Worm (Caenorhabditis elegans) whole organism, L4/young adult: ENCODE data around the gene fbxa-39.
"Not testable (repeated sequence)": the region's sequence is repeated elsewhere in the genome, so short reads cannot be mapped to it uniquely, and the experiment has no call there.

Source experiments
- W03F9.2 ChIP-seq: fragments of 150-350 bp; optimal IDR thresholded peaks from 2 replicates; lab custom pipeline; 2014; ENCODE audit warnings: missing biosample characterization, missing genetic modification characterization
- dao-5 ChIP-seq: sonication (generic microtip); optimal IDR thresholded peaks from 2 replicates; lab custom pipeline; 2016; ENCODE audit warnings: missing genotype, missing genetic modification characterization, moderate library complexity, missing compliant biosample characterization
- him-1 ChIP-seq: sonication (generic microtip); optimal IDR thresholded peaks from 2 replicates; lab custom pipeline; 2016; ENCODE audit warnings: missing genotype, missing genetic modification reagents, missing genetic modification characterization, missing compliant biosample characterization

fbxa-39 gene

DNA sequence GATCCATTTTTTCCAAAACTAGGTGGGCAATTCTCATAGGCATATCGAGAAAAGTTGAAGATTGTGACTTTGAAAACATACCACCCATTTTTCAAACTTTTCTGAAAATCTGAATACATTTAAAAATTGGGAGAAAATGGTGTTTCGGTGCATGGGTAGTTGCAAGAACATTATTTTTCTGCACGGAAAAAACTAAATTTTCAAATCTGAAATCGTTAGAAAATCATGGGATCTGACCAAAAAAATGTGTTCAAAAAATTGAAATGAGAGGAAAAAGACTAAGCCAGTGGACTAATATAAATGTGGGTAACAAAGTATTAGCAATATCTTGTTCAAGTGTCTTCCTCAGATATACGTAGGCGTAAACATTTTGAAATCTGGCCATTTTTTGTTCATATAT lies 14.0 kb upstream of the fbxa-39 start, which contains the start of gene fbxa-43:
Gene fbxa-43 (minus strand): TSS at position 101 of the 400 bp plus-strand sequence.
- no peak for TF ChIP-seq him-1 (tag; lab: Kevin White, UChicago)
- no peak for TF ChIP-seq dao-5 (tag; lab: Kevin White, UChicago)
- no peak for TF ChIP-seq W03F9.2 (tag; lab: Kevin White, UChicago)

DNA sequence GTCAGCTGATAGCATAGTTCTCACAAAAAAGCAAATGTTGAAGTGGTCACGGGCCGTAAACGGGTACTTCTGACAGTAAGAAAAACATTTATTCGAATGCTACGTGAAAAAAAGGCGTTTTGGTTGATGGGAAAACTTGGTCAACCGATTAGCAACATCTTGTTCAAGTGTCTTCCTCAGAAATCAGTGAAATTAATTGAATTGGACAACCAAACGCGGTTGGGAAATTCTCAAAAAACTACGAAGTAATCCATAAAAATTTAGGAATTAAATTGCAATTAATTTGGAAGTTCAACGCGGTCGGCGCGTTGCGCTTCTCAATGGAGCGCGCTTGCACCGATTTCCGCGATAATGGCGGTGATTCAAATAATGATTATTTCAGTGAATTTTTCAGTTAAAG lies 13.5 kb upstream of the fbxa-39 start:
- no peak for TF ChIP-seq W03F9.2 (tag; lab: Kevin White, UChicago)
- TF ChIP-seq dao-5 (tag; lab: Kevin White, UChicago) = no peak
- TF ChIP-seq him-1 (tag; lab: Kevin White, UChicago) = no peak

- TF ChIP-seq W03F9.2, dao-5, him-1 (tag; lab: Kevin White, UChicago): not testable (repeated sequence)
Observed at ce11 chrIII:2261353-2261752, 11.5 kb upstream of the fbxa-39 start, which contains the start of gene fbxa-42. TSS of gene fbxa-42 (minus strand) at chrIII:2261453.

ce11 chrIII:2262942-2263341 lies 9.9 kb upstream of the fbxa-39 start, which contains the start of gene Y54F10BM.6:
TSS of gene Y54F10BM.6 (plus strand) at chrIII:2263242.
- TF ChIP-seq W03F9.2 (tag; lab: Kevin White, UChicago) (no peak), him-1 (tag; lab: Kevin White, UChicago) (no peak), dao-5 (tag; lab: Kevin White, UChicago) (no peak)

DNA sequence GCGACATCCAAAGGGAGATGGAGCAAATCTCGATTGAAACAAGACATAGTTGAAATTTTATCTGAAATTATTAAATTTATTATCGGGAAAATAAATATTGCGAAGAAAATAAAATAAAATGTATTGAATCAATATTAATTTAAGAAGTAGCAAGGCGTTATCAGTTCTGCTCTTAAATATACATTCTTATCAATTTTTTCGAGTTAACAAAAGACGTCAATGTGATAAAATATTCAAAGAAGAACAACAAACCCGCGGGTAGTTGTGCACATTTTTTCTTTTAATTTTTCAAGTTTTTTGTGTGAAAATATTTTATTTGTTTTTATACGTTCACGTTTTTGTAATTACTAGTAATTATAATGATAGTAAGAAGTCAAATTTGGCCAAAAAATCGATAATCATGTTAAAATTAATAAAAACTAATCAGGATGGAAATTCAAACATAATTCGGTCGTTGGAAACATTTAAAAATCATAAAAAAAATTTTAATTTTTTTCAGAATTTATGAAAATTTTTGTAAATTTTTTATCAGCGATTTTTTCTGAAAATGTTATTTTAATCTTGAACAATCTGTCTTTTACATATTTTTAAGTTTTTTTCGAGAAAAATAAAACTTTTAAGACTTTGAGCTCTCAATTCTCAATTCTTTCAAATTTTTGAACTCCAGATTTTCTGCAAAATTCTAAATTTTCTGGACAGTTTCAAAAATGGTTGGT lies 6.7 kb upstream of the fbxa-39 start, which contains the start of gene fbxa-9:
Gene fbxa-9 (plus strand): TSS at position 666 of the 716 bp plus-strand sequence.
- TF ChIP-seq W03F9.2 (tag; lab: Kevin White, UChicago) (no peak), him-1 (tag; lab: Kevin White, UChicago) (no peak), dao-5 (tag; lab: Kevin White, UChicago) (no peak)

DNA sequence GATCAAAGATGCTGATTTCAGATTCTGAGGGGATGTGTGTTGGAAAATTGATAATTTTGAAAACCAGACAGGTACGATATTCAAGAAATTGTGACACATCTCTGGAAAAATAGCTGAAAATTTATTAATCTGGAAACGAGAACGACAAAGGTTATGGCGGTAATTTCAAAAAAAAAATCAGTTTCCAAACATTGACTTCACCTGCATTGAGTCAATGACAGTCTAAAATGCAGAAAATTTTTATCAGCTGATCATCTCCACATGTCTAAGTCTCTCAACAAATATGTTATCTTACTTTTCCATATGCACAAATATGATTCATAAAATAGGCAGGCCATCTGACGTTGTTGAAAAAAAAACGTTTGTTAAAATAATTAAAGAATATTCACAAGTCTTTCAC lies 757 bp upstream of the fbxa-39 start, which contains the start of gene fbxa-48:
Gene fbxa-48 (minus strand): TSS at position 101 of the 400 bp plus-strand sequence.
- TF ChIP-seq W03F9.2 (tag; lab: Kevin White, UChicago) = no peak
- no peak for TF ChIP-seq him-1 (tag; lab: Kevin White, UChicago)
- TF ChIP-seq dao-5 (tag; lab: Kevin White, UChicago) = no peak

DNA sequence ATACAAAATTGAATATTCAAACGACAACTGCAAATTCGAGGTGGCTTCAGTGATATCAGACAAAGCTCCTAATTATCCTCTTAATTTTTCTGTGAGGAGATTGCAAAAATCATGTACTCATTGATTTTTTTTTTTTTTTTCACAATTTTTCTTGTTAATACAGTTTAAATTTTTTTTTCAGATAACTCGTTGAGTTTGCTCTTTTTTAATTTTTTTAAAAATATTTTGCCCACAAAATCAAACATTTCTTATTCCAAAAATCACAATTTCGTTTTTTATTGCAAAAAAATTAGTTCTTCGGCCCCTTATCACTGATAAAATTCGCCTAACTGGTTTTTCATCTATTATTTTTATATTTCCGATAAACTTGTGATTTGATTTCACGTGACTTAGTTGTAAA lies 4.0 kb downstream of the fbxa-39 start, which contains the start of gene Y54F10BM.21:
Gene Y54F10BM.21 (plus strand): TSS at position 301 of the 400 bp plus-strand sequence.
- TF ChIP-seq dao-5 (tag; lab: Kevin White, UChicago) = no peak
- no peak for TF ChIP-seq W03F9.2 (tag; lab: Kevin White, UChicago)
- no peak for TF ChIP-seq him-1 (tag; lab: Kevin White, UChicago)

DNA sequence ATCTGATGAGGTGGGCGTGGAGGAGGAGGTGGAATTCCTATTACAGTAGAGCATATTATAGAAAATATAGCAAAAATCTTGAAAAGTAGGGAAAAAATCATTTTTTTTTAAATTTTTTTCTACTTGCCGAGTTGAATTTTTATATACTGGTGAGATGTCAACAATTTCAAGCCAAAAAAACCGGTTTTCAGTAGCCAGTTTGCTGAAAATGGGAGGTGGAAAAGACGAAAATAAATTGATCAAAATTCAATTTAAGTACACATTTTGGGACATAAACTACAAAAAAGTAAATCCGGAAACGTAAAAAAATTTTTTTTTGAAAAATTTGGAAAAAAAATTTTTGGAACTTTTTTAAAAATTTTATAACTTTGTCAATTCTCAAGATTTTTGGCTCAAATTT lies 6.6 kb downstream of the fbxa-39 start, which contains the start of gene Y54F10BM.23:
Gene Y54F10BM.23 (minus strand): TSS at position 101 of the 400 bp plus-strand sequence.
- TF ChIP-seq W03F9.2 (tag; lab: Kevin White, UChicago) (no peak), dao-5 (tag; lab: Kevin White, UChicago) (no peak)

- TF ChIP-seq him-1 (tag; lab: Kevin White, UChicago) (no peak), dao-5 (tag; lab: Kevin White, UChicago) (no peak), W03F9.2 (tag; lab: Kevin White, UChicago) (no peak)
Observed at ce11 chrIII:2280569-2280968, 7.7 kb downstream of the fbxa-39 start, which contains the start of gene Y54F10BM.22. TSS of gene Y54F10BM.22 (plus strand) at chrIII:2280899.

- no peak for TF ChIP-seq him-1 (tag; lab: Kevin White, UChicago)
- TF ChIP-seq dao-5 (tag; lab: Kevin White, UChicago) = no peak
- TF ChIP-seq W03F9.2 (tag; lab: Kevin White, UChicago) = no peak
Observed at ce11 chrIII:2281975-2282957, 9.4 kb downstream of the fbxa-39 start, which contains the start of gene Y54F10BM.3. TSS of gene Y54F10BM.3 (plus strand) at chrIII:2282025.

- no peak for TF ChIP-seq W03F9.2 (tag; lab: Kevin White, UChicago)
- TF ChIP-seq dao-5 (tag; lab: Kevin White, UChicago) = no peak
- no peak for TF ChIP-seq him-1 (tag; lab: Kevin White, UChicago)
Observed at ce11 chrIII:2283341-2283847, 10.6 kb downstream of the fbxa-39 start.

- no peak for TF ChIP-seq him-1 (tag; lab: Kevin White, UChicago)
- no peak for TF ChIP-seq W03F9.2 (tag; lab: Kevin White, UChicago)
- no peak for TF ChIP-seq dao-5 (tag; lab: Kevin White, UChicago)
Observed at ce11 chrIII:2288261-2288660, 15.4 kb downstream of the fbxa-39 start.
